Worm (Caenorhabditis elegans) whole organism, L1 larva: Measurements from ENCODE around the gene ilys-3.

Source experiments
- ceh-63 ChIP-seq: fragments of 200-800 bp; sonication (Bioruptor generic); optimal IDR thresholded peaks from 2 replicates; lab custom pipeline; 2018; ENCODE audit warnings: mild to moderate bottlenecking, missing genetic modification characterization, missing compliant biosample characterization
- efl-1 ChIP-seq, 4 experiments: fragments of 150-350 bp; optimal IDR thresholded peaks in 3 of 4; peaks in 1 of 4; 1 replicate in 1 of 4; 2 replicates in 3 of 4; lab custom pipeline; 2014; ENCODE audit warnings: missing biosample characterization in 2 of 4, missing genetic modification characterization in 2 of 4, missing genetic modification reagents in 2 of 4
- lin-15B ChIP-seq: fragments of 150-350 bp; sonication (generic microtip); optimal IDR thresholded peaks from 3 replicates; lab custom pipeline; 2014; ENCODE audit warnings: missing biosample characterization, missing genetic modification characterization
- mep-1 ChIP-seq: fragments of 150-350 bp; optimal IDR thresholded peaks from 2 replicates; lab custom pipeline; 2014; ENCODE audit warnings: missing biosample characterization, missing genetic modification characterization
- nhr-76 ChIP-seq: sonication (generic microtip); optimal IDR thresholded peaks from 2 replicates; lab custom pipeline; 2017; ENCODE audit warnings: missing biosample characterization, missing genetic modification characterization
- nhr-84 ChIP-seq: sonication (generic microtip); optimal IDR thresholded peaks from 2 replicates; lab custom pipeline; 2017; ENCODE audit warnings: missing biosample characterization, missing genetic modification characterization
- nhr-90 ChIP-seq: sonication (generic microtip); optimal IDR thresholded peaks from 2 replicates; lab custom pipeline; 2016; ENCODE audit warnings: mild to moderate bottlenecking, missing genetic modification characterization, missing compliant biosample characterization; ENCODE audit not compliant: poor library complexity
- pax-3 ChIP-seq: fragments of 200-800 bp; sonication (Bioruptor generic); optimal IDR thresholded peaks from 2 replicates; lab custom pipeline; 2018; ENCODE audit warnings: mild to moderate bottlenecking, missing genetic modification characterization, moderate library complexity, missing compliant biosample characterization
- tlp-1 ChIP-seq: fragments of 150-350 bp; optimal IDR thresholded peaks from 2 replicates; lab custom pipeline; 2014; ENCODE audit warnings: missing biosample characterization, missing genetic modification characterization

DNA sequence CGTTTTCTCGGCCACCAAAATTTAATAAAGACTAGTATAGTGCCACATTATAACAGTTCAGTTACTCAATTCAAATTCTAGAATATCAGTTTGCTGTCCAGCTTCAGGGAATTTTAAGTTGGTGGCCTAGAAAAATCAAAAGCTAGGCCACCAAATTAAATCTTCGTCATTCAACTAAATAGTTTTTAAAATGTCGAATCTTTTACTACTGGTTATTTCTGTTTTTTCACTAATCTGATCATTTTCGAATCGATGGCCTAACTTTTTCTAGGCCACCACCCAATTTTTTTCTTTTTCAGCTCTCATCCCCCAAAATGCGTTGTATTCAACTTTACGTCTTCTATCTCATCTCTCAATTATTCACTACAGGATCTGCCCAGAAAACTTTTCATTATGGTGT is 12.1 kb downstream of the ilys-3 start, which contains the start of gene grd-16:
- TF ChIP-seq nhr-84 (tag; lab: Kevin White, UChicago) (no peak), lin-15B (tag; lab: Kevin White, UChicago) (no peak), mep-1 (tag; lab: Kevin White, UChicago) (no peak), tlp-1 (tag; lab: Kevin White, UChicago) (no peak), ceh-63 (GFP tag; lab: Kevin White, UChicago) (no peak), efl-1 (optimal IDR thresholded peaks at IDR 0.05; lab: Kevin White, UChicago) (no peak), efl-1 (GFP tag; optimal IDR thresholded peaks at IDR 0.05 in 1 of 2; lab: Kevin White, UChicago) (no peak), nhr-90 (no peak), nhr-76 (no peak), pax-3 (tag; lab: Kevin White, UChicago) (no peak)
